ENCODE assay signal across 2 fruit fly cellular contexts in the genomic region with DNA sequence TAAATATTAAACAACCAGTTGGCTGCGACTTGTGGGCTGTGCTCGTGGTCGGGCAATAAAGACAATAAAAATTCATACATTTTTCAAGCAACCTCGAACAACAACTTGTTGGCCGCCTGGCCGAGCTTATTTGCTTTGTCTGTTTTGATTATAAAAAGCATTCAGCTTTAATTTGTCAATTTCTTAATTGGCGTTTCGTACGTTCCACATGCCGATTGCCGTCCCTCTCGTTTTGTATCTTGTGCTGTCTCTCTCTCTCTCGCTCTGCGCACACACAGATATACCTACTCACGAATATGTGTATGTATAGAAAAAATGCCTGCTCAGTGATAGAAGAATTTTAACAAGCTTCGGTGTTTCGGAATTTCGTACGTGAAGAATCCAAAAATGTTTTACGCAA.
TF ChIP-seq lines count a peak whose summit lies in the region.

No protein-coding gene starts in this region.

- no peak for TF ChIP-seq CTCF in whole organism, embryonic (GFP tag; optimal IDR thresholded peaks at IDR 0.05; lab: Kevin White, UChicago)

TF ChIP-seq in whole organism, embryonic, 481 proteins besides CTCF, POLR2A, EP300 and RAD21 (continues in another document):
- TF ChIP-seq abd-A (tag; optimal IDR thresholded peaks at IDR 0.05; lab: Kevin White, UChicago) (peak; percentile 63), dpn (GFP tag; optimal IDR thresholded peaks at IDR 0.05; lab: Kevin White, UChicago) (no peak), sisA (GFP tag; IDR thresholded peaks at IDR 0.05; lab: Robert Waterston, UW) (no peak), NC2β (GFP tag; optimal IDR thresholded peaks at IDR 0.05; lab: Kevin White, UChicago) (no peak), btn (GFP tag; optimal IDR thresholded peaks at IDR 0.05; lab: Kevin White, UChicago) (no peak), ato (GFP tag; IDR thresholded peaks at IDR 0.05; lab: Robert Waterston, UW; ENCODE audit: partially characterized antibody) (no peak), pb (GFP tag; optimal IDR thresholded peaks at IDR 0.05; lab: Kevin White, UChicago) (no peak), Dref (GFP tag; IDR thresholded peaks at IDR 0.05; lab: Robert Waterston, UW) (no peak), zen2 (GFP tag; IDR thresholded peaks at IDR 0.05; lab: Robert Waterston, UW; ENCODE audit: partially characterized antibody) (no peak), tll (GFP tag; optimal IDR thresholded peaks at IDR 0.05; lab: Kevin White, UChicago) (no peak), GATAe (GFP tag; conservative IDR thresholded peaks at IDR 0.05; lab: Robert Waterston, UW) (no peak), CG6175 (GFP tag; IDR thresholded peaks at IDR 0.05; lab: Robert Waterston, UW) (no peak), lola (GFP tag; optimal IDR thresholded peaks at IDR 0.05; lab: Kevin White, UChicago) (no peak), prd (optimal IDR thresholded peaks at IDR 0.05; lab: Kevin White, UChicago) (no peak), prd (GFP tag; IDR thresholded peaks at IDR 0.05; lab: Robert Waterston, UW) (no peak), CG2889 (GFP tag; IDR thresholded peaks at IDR 0.05; lab: Robert Waterston, UW) (no peak), gce (GFP tag; IDR thresholded peaks at IDR 0.05; lab: Robert Waterston, UW) (no peak), mam (GFP tag; optimal IDR thresholded peaks at IDR 0.05; lab: Kevin White, UChicago) (no peak), Awh (GFP tag; IDR thresholded peaks at IDR 0.05; lab: Robert Waterston, UW) (peak; percentile 73; the same call in 1 of the 2 replicates), CG11560 (tag; IDR thresholded peaks at IDR 0.05; lab: Robert Waterston, UW) (no peak), Med (GFP tag; lab: Kevin White, UChicago) (peak; percentile 28), CG4617 (GFP tag; optimal IDR thresholded peaks at IDR 0.05; lab: Kevin White, UChicago; ENCODE audit: borderline replicate concordance) (no peak), ewg (GFP tag; optimal IDR thresholded peaks at IDR 0.05; lab: Kevin White, UChicago) (no peak), peb (GFP tag; IDR thresholded peaks at IDR 0.05; lab: Robert Waterston, UW) (no peak), Atf6 (GFP tag; IDR thresholded peaks at IDR 0.05; lab: Robert Waterston, UW) (no peak), sd (tag; optimal IDR thresholded peaks at IDR 0.05; lab: Kevin White, UChicago) (peak; percentile 69), CG9727 (GFP tag; optimal IDR thresholded peaks at IDR 0.05; lab: Kevin White, UChicago) (no peak), CG18476 (GFP tag; optimal IDR thresholded peaks at IDR 0.05; lab: Kevin White, UChicago) (no peak), Oli (tag; optimal IDR thresholded peaks at IDR 0.05; lab: Kevin White, UChicago) (no peak), CG34224 (GFP tag; IDR thresholded peaks at IDR 0.05; lab: Robert Waterston, UW; ENCODE audit: partially characterized antibody) (no peak), CG1832 (GFP tag; optimal IDR thresholded peaks at IDR 0.05; lab: Kevin White, UChicago) (peak; percentile 29), CG5180 (GFP tag; optimal IDR thresholded peaks at IDR 0.05; lab: Kevin White, UChicago) (peak; percentile 61), CkIIα-i1 (GFP tag; IDR thresholded peaks at IDR 0.05; lab: Robert Waterston, UW) (no peak), dmrt11E (tag; optimal IDR thresholded peaks at IDR 0.05; lab: Kevin White, UChicago) (no peak), phol (tag; optimal IDR thresholded peaks at IDR 0.05; lab: Kevin White, UChicago) (no peak), disco-r (GFP tag; optimal IDR thresholded peaks at IDR 0.05; lab: Kevin White, UChicago) (no peak), CG10321 (GFP tag; IDR thresholded peaks at IDR 0.05; lab: Robert Waterston, UW) (peak; percentile 82), chinmo (GFP tag; IDR thresholded peaks at IDR 0.05; lab: Robert Waterston, UW; ENCODE audit: partially characterized antibody) (peak; percentile 81; the same call in 1 of the 4 replicates), Nf-YC (tag; optimal IDR thresholded peaks at IDR 0.05; lab: Kevin White, UChicago) (peak; percentile 88), Nf-YB (GFP tag; optimal IDR thresholded peaks at IDR 0.05; lab: Kevin White, UChicago) (peak; percentile 77), vvl (GFP tag; IDR thresholded peaks at IDR 0.05; lab: Robert Waterston, UW) (peak; percentile 33; the same call in 1 of the 2 replicates), bigmax (GFP tag; optimal IDR thresholded peaks at IDR 0.05; lab: Kevin White, UChicago) (no peak), slou (GFP tag; optimal IDR thresholded peaks at IDR 0.05; lab: Kevin White, UChicago) (no peak), nau (GFP tag; optimal IDR thresholded peaks at IDR 0.05; lab: Kevin White, UChicago) (no peak)

TF ChIP-seq in whole organism, prepupa, 60 proteins besides CTCF, POLR2A, EP300 and RAD21:
- TF ChIP-seq CG7368 (GFP tag; optimal IDR thresholded peaks at IDR 0.05; lab: Kevin White, UChicago), result no peak
- TF ChIP-seq Hr4 (GFP tag; optimal IDR thresholded peaks at IDR 0.05; lab: Kevin White, UChicago), result no peak
- TF ChIP-seq vri (GFP tag; optimal IDR thresholded peaks at IDR 0.05; lab: Kevin White, UChicago), result no peak
- TF ChIP-seq acj6 (GFP tag; optimal IDR thresholded peaks at IDR 0.05; lab: Kevin White, UChicago), result no peak
- TF ChIP-seq Eip78C (GFP tag; lab: Kevin White, UChicago), result peak; percentile 36
- TF ChIP-seq salr (GFP tag; optimal IDR thresholded peaks at IDR 0.05; lab: Kevin White, UChicago), result no peak
- no peak for TF ChIP-seq Hr38 (GFP tag; optimal IDR thresholded peaks at IDR 0.05; lab: Kevin White, UChicago)
